Fruit fly (Drosophila melanogaster) whole organism, embryonic: ENCODE measurements around the gene CG6470.

Source experiments
- CG10274 ChIP-seq: fragments of 200-800 bp; sonication (Bioruptor generic); optimal IDR thresholded peaks from 3 replicates; lab custom pipeline; 2017; ENCODE audit warnings: missing biosample characterization, mild to moderate bottlenecking, missing genetic modification characterization
- CG12219 ChIP-seq: fragments of 200-800 bp; sonication (Bioruptor generic); optimal IDR thresholded peaks from 3 replicates; lab custom pipeline; 2018; ENCODE audit warnings: missing biosample characterization, mild to moderate bottlenecking, missing genetic modification characterization
- CG13424 ChIP-seq: fragments of 200-800 bp; sonication (Bioruptor generic); optimal IDR thresholded peaks from 2 replicates; lab custom pipeline; 2019; ENCODE audit warnings: missing biosample characterization, mild to moderate bottlenecking, missing genetic modification characterization, moderate library complexity
- CG13775 ChIP-seq: fragments of 200-800 bp; sonication (Bioruptor generic); optimal IDR thresholded peaks from 3 replicates; lab custom pipeline; 2017; ENCODE audit warnings: missing biosample characterization, mild to moderate bottlenecking, missing genetic modification characterization
- CG14860 ChIP-seq: fragments of 200-800 bp; sonication (Bioruptor generic); IDR thresholded peaks from 3 replicates; pipeline ENCODE4 v1.3.6; 2022; ENCODE audit warnings: missing biosample characterization, missing genetic modification characterization; ENCODE audit not compliant: partially characterized antibody
- CG15073 ChIP-seq: fragments of 200-800 bp; sonication (Bioruptor generic); optimal IDR thresholded peaks from 2 replicates; lab custom pipeline; 2016; ENCODE audit warnings: missing biosample characterization, missing genetic modification characterization
- CG15269 ChIP-seq: fragments of 200-800 bp; sonication (Bioruptor generic); optimal IDR thresholded peaks from 2 replicates; lab custom pipeline; 2018; ENCODE audit warnings: missing biosample characterization, mild to moderate bottlenecking, missing genetic modification characterization, moderate library complexity
- CG15514 ChIP-seq: fragments of 200-800 bp; sonication (Bioruptor generic); optimal IDR thresholded peaks from 3 replicates; lab custom pipeline; 2017; ENCODE audit warnings: missing biosample characterization, missing genetic modification characterization, mild to moderate bottlenecking, moderate library complexity, missing genetic modification reagents
- CG17359 ChIP-seq: fragments of 200-800 bp; sonication (Bioruptor generic); optimal IDR thresholded peaks from 3 replicates; lab custom pipeline; 2018; ENCODE audit warnings: missing biosample characterization, mild to moderate bottlenecking, missing genetic modification characterization, moderate library complexity
- CG18599 ChIP-seq: fragments of 200-800 bp; sonication (Bioruptor generic); optimal IDR thresholded peaks from 3 replicates; lab custom pipeline; 2017; ENCODE audit warnings: missing biosample characterization, missing genetic modification characterization, mild to moderate bottlenecking, moderate library complexity, missing genetic modification reagents
- CG2199 ChIP-seq: fragments of 200-800 bp; sonication (Bioruptor generic); IDR thresholded peaks from 3 replicates; pipeline ENCODE4 v1.3.6; 2022; ENCODE audit warnings: missing biosample characterization, missing genetic modification characterization
- CG31365 ChIP-seq: fragments of 200-800 bp; sonication (Bioruptor generic); optimal IDR thresholded peaks from 2 replicates; lab custom pipeline; 2018; ENCODE audit warnings: missing biosample characterization, mild to moderate bottlenecking, missing genetic modification characterization
- CG3726 ChIP-seq: fragments of 200-800 bp; sonication (Bioruptor generic); IDR thresholded peaks from 3 replicates; pipeline ENCODE4, ENCODE4 v1.3.6; 2022; ENCODE audit warnings: missing biosample characterization, missing genetic modification characterization
- CG4854 ChIP-seq: fragments of 200-800 bp; sonication (Bioruptor generic); optimal IDR thresholded peaks from 2 replicates; lab custom pipeline; 2016; ENCODE audit warnings: missing biosample characterization, missing genetic modification characterization, inconsistent platforms
- CG5245 ChIP-seq: fragments of 200-800 bp; sonication (Bioruptor generic); optimal IDR thresholded peaks from 3 replicates; lab custom pipeline; 2016; ENCODE audit warnings: missing biosample characterization, missing genetic modification characterization
- CG6175 ChIP-seq: fragments of 200-800 bp; sonication (Bioruptor generic); IDR thresholded peaks from 3 replicates; pipeline ENCODE4 v1.3.6; 2022; ENCODE audit warnings: missing biosample characterization, missing genetic modification characterization
- CG6683 ChIP-seq: fragments of 200-800 bp; sonication (Bioruptor generic); optimal IDR thresholded peaks from 2 replicates; lab custom pipeline; 2017; ENCODE audit warnings: missing biosample characterization, mild to moderate bottlenecking, missing genetic modification characterization, missing genetic modification reagents
- CG7839 ChIP-seq: fragments of 200-800 bp; sonication (Bioruptor generic); optimal IDR thresholded peaks from 3 replicates; lab custom pipeline; 2018; ENCODE audit warnings: missing biosample characterization, mild to moderate bottlenecking, missing genetic modification characterization, moderate library complexity
- CG8281 ChIP-seq: fragments of 200-800 bp; sonication (Bioruptor generic); optimal IDR thresholded peaks from 2 replicates; lab custom pipeline; 2018; ENCODE audit warnings: missing biosample characterization, mild to moderate bottlenecking, missing genetic modification characterization, moderate library complexity
- CG9876 ChIP-seq: fragments of 200-800 bp; sonication (Bioruptor generic); optimal IDR thresholded peaks from 2 replicates; lab custom pipeline; 2016; ENCODE audit warnings: missing biosample characterization, missing genetic modification characterization
- CrebB ChIP-seq: fragments of 200-800 bp; sonication (Bioruptor generic); optimal IDR thresholded peaks from 3 replicates; lab custom pipeline; 2018; ENCODE audit warnings: missing biosample characterization, mild to moderate bottlenecking, missing genetic modification characterization
- D19B ChIP-seq: fragments of 200-800 bp; sonication (Bioruptor generic); optimal IDR thresholded peaks from 2 replicates; lab custom pipeline; 2017; ENCODE audit warnings: missing biosample characterization, mild to moderate bottlenecking, missing genetic modification characterization
- Dek ChIP-seq: fragments of 200-800 bp; sonication (Bioruptor generic); optimal IDR thresholded peaks from 3 replicates; lab custom pipeline; 2019; ENCODE audit warnings: missing biosample characterization, mild to moderate bottlenecking, missing genetic modification characterization, moderate library complexity
- Dip2 ChIP-seq: fragments of 200-800 bp; sonication (Bioruptor generic); IDR thresholded peaks from 2 replicates; pipeline ENCODE4 v1.3.6; 2022; ENCODE audit warnings: missing biosample characterization, missing genetic modification characterization
- Dip3 ChIP-seq: fragments of 200-800 bp; sonication (Bioruptor generic); optimal IDR thresholded peaks from 3 replicates; lab custom pipeline; 2016; ENCODE audit warnings: missing biosample characterization, missing genetic modification characterization
- Doc2 ChIP-seq: fragments of 200-800 bp; sonication (Bioruptor generic); IDR thresholded peaks from 2 replicates; pipeline ENCODE4 v1.3.6; 2022; ENCODE audit warnings: missing biosample characterization, missing genetic modification characterization
- Dp ChIP-seq: fragments of 200-800 bp; sonication (Bioruptor generic); optimal IDR thresholded peaks from 2 replicates; lab custom pipeline; 2018; ENCODE audit warnings: missing biosample characterization, mild to moderate bottlenecking, missing genetic modification characterization, moderate library complexity
- Dref ChIP-seq: fragments of 200-800 bp; sonication (Bioruptor generic); IDR thresholded peaks from 2 replicates; pipeline ENCODE4 v1.3.6; 2022; ENCODE audit warnings: missing biosample characterization, missing genetic modification characterization
- Eip74EF ChIP-seq, 2 experiments: fragments of 200-800 bp in 1 of 2; fragments of >200 bp in 1 of 2; sonication (Bioruptor generic) in 1 of 2; optimal IDR thresholded peaks; 2 replicates each; lab custom pipeline; 2017 to 2019; ENCODE audit warnings: missing biosample characterization in 2 of 2, missing genetic modification characterization in 2 of 2, mild to moderate bottlenecking in 1 of 2, moderate library complexity in 1 of 2
- Fer2 ChIP-seq: fragments of 200-800 bp; sonication (Bioruptor generic); optimal IDR thresholded peaks from 2 replicates; lab custom pipeline; 2018; ENCODE audit warnings: missing biosample characterization, mild to moderate bottlenecking, missing genetic modification characterization, moderate library complexity
- Lpt ChIP-seq: fragments of >200 bp; optimal IDR thresholded peaks from 2 replicates; lab custom pipeline; 2018; ENCODE audit warnings: missing biosample characterization, missing genetic modification characterization
- Oli ChIP-seq: fragments of 200-800 bp; sonication (Bioruptor generic); optimal IDR thresholded peaks from 2 replicates; lab custom pipeline; 2018; ENCODE audit warnings: missing biosample characterization, mild to moderate bottlenecking, missing genetic modification characterization, moderate library complexity
- Opbp ChIP-seq: fragments of 200-800 bp; sonication (Bioruptor generic); IDR thresholded peaks from 3 replicates; pipeline ENCODE4 v1.3.6; 2022; ENCODE audit warnings: missing biosample characterization, missing genetic modification characterization; ENCODE audit not compliant: partially characterized antibody
- PHDP ChIP-seq: fragments of 200-800 bp; sonication (Bioruptor generic); optimal IDR thresholded peaks from 3 replicates; lab custom pipeline; 2018; ENCODE audit warnings: missing biosample characterization, mild to moderate bottlenecking, missing genetic modification characterization, moderate library complexity
- Scr ChIP-seq: fragments of 200-800 bp; sonication (Bioruptor generic); IDR thresholded peaks from 2 replicates; pipeline ENCODE4 v1.3.6; 2022; ENCODE audit warnings: missing biosample characterization, missing genetic modification characterization; ENCODE audit not compliant: partially characterized antibody
- Vsx1 ChIP-seq: fragments of 200-800 bp; sonication (Bioruptor generic); optimal IDR thresholded peaks from 2 replicates; lab custom pipeline; 2017; ENCODE audit warnings: missing biosample characterization, mild to moderate bottlenecking, missing genetic modification characterization, missing genetic modification reagents
- bowl ChIP-seq: fragments of 200-800 bp; sonication (Bioruptor generic); IDR thresholded peaks from 2 replicates; pipeline ENCODE4 v1.3.6; 2022; ENCODE audit warnings: missing biosample characterization, missing genetic modification characterization
- caup ChIP-seq: fragments of 200-800 bp; sonication (Bioruptor generic); optimal IDR thresholded peaks from 3 replicates; lab custom pipeline; 2017; ENCODE audit warnings: missing biosample characterization, mild to moderate bottlenecking, missing genetic modification characterization, moderate library complexity; ENCODE audit not compliant: severe bottlenecking
- chinmo ChIP-seq: fragments of 200-800 bp; sonication (Bioruptor generic); IDR thresholded peaks from 4 replicates; pipeline ENCODE4 v1.3.6; 2022; ENCODE audit warnings: missing biosample characterization, missing genetic modification characterization; ENCODE audit not compliant: partially characterized antibody
- dati ChIP-seq: fragments of 200-800 bp; sonication (Bioruptor generic); IDR thresholded peaks from 2 replicates; pipeline ENCODE4 v1.3.6; 2022; ENCODE audit warnings: missing biosample characterization, missing genetic modification characterization
- lmd ChIP-seq: fragments of 200-800 bp; sonication (Bioruptor generic); IDR thresholded peaks from 2 replicates; pipeline ENCODE4 v1.3.6; 2022; ENCODE audit warnings: missing biosample characterization, missing genetic modification characterization
- nmo ChIP-seq: fragments of 200-800 bp; sonication (Bioruptor generic); optimal IDR thresholded peaks from 2 replicates; lab custom pipeline; 2018; ENCODE audit warnings: missing biosample characterization, mild to moderate bottlenecking, missing genetic modification characterization, moderate library complexity
- otp ChIP-seq: fragments of 200-800 bp; sonication (Bioruptor generic); IDR thresholded peaks from 3 replicates; pipeline ENCODE4, ENCODE4 v1.3.6; 2022; ENCODE audit warnings: missing biosample characterization, missing genetic modification characterization
- p53 ChIP-seq: fragments of 200-800 bp; sonication (Bioruptor generic); optimal IDR thresholded peaks from 2 replicates; lab custom pipeline; 2016; ENCODE audit warnings: missing biosample characterization, missing genetic modification characterization
- pan ChIP-seq, 4 experiments: fragments of >200 bp in 3 of 4; fragments of 200-800 bp in 1 of 4; sonication (Bioruptor generic) in 1 of 4; optimal IDR thresholded peaks in 3 of 4; IDR thresholded peaks in 1 of 4; 2 replicates each; pipeline versions ENCODE4 v1.3.6 to Lab custom; 2017 to 2022; ENCODE audit warnings: missing biosample characterization in 2 of 4, missing genetic modification characterization in 2 of 4, mixed read lengths in 1 of 4
- ranshi ChIP-seq: fragments of 200-800 bp; sonication (Bioruptor generic); IDR thresholded peaks from 2 replicates; pipeline ENCODE4 v1.3.6; 2022; ENCODE audit warnings: missing biosample characterization, missing genetic modification characterization
- run ChIP-seq: fragments of 200-800 bp; sonication (Bioruptor generic); optimal IDR thresholded peaks from 3 replicates; lab custom pipeline; 2018; ENCODE audit warnings: missing biosample characterization, mild to moderate bottlenecking, missing genetic modification characterization
- salm ChIP-seq: fragments of 200-800 bp; sonication (Bioruptor generic); optimal IDR thresholded peaks from 2 replicates; lab custom pipeline; 2018; ENCODE audit warnings: missing biosample characterization, mild to moderate bottlenecking, missing genetic modification characterization
- seq ChIP-seq: fragments of 200-800 bp; sonication (Bioruptor generic); IDR thresholded peaks from 2 replicates; pipeline ENCODE4 v1.3.6; 2022; ENCODE audit warnings: missing biosample characterization, missing genetic modification characterization
- yki ChIP-seq: fragments of >200 bp; optimal IDR thresholded peaks from 3 replicates; lab custom pipeline; 2018

Gene CG6470

dm6 chrX:18541915-18542314 is 27.2 kb upstream of the CG6470 start (continued):
- no peak for TF ChIP-seq Vsx1 (GFP tag; lab: Kevin White, UChicago)
- TF ChIP-seq D19B (GFP tag; lab: Kevin White, UChicago): no peak
- peak; percentile 24 for TF ChIP-seq Oli (tag; lab: Kevin White, UChicago)
- TF ChIP-seq Lpt (GFP tag; lab: Kevin White, UChicago): no peak
- no peak for TF ChIP-seq CG15514 (GFP tag; lab: Kevin White, UChicago)
- no peak for TF ChIP-seq caup (GFP tag; lab: Kevin White, UChicago)
- TF ChIP-seq CG3726: no peak
- no peak for TF ChIP-seq CG14860 (GFP tag; lab: Robert Waterston, UW)
- TF ChIP-seq chinmo (GFP tag; lab: Robert Waterston, UW): no peak
- TF ChIP-seq CG5245 (GFP tag; lab: Kevin White, UChicago): no peak
- no peak for TF ChIP-seq CG31365 (tag; lab: Kevin White, UChicago)
- no peak for TF ChIP-seq Dp (GFP tag; lab: Kevin White, UChicago)
- peak; percentile 28 for TF ChIP-seq CG7839
- TF ChIP-seq salm: no peak
- no peak for TF ChIP-seq Dip2 (GFP tag; lab: Robert Waterston, UW)
- no peak for TF ChIP-seq CG18599 (GFP tag; lab: Kevin White, UChicago)
- TF ChIP-seq CG10274 (GFP tag; lab: Kevin White, UChicago): no peak
- TF ChIP-seq otp: no peak
- TF ChIP-seq PHDP: peak; percentile 19
- TF ChIP-seq run: no peak
- TF ChIP-seq CG13775 (GFP tag; lab: Kevin White, UChicago): no peak
- TF ChIP-seq Opbp (GFP tag; lab: Robert Waterston, UW): no peak
- no peak for TF ChIP-seq CG15269 (tag; lab: Kevin White, UChicago)
- TF ChIP-seq bowl: no peak
- TF ChIP-seq CG17359 (tag; lab: Kevin White, UChicago): peak; percentile 8
- TF ChIP-seq Fer2 (tag; lab: Kevin White, UChicago): no peak
- TF ChIP-seq CG4854 (GFP tag; lab: Kevin White, UChicago): no peak
- TF ChIP-seq lmd (GFP tag; lab: Robert Waterston, UW): peak; percentile 36
- no peak for TF ChIP-seq CG13424
- no peak for TF ChIP-seq Doc2 (GFP tag; lab: Robert Waterston, UW)
- no peak for TF ChIP-seq ranshi (GFP tag; lab: Robert Waterston, UW)
- TF ChIP-seq Dref (GFP tag; lab: Robert Waterston, UW): no peak
- no peak for TF ChIP-seq CG6175 (GFP tag; lab: Robert Waterston, UW)
- no peak for TF ChIP-seq p53 (GFP tag; lab: Kevin White, UChicago)
- TF ChIP-seq yki (lab: Kevin White, UChicago): no peak
- TF ChIP-seq seq: no peak
- TF ChIP-seq dati (GFP tag; lab: Robert Waterston, UW): no peak
- no peak for TF ChIP-seq CG2199 (GFP tag; lab: Robert Waterston, UW)
- TF ChIP-seq Eip74EF (GFP tag; optimal IDR thresholded peaks at IDR 0.05; lab: Kevin White, UChicago): no peak
- no peak for TF ChIP-seq CG15073 (GFP tag; lab: Kevin White, UChicago)
- no peak for TF ChIP-seq CG8281 (tag; lab: Kevin White, UChicago)
- TF ChIP-seq CG6683 (GFP tag; lab: Kevin White, UChicago): no peak
- no peak for TF ChIP-seq CG12219 (GFP tag; lab: Kevin White, UChicago)
- TF ChIP-seq Scr: no peak
- no peak for TF ChIP-seq CrebB (tag; lab: Kevin White, UChicago)
- TF ChIP-seq Dip3 (GFP tag; lab: Kevin White, UChicago): no peak
- peak; percentile 26 for TF ChIP-seq nmo (GFP tag; lab: Kevin White, UChicago)
- TF ChIP-seq CG9876 (GFP tag; lab: Kevin White, UChicago): no peak
- no peak for TF ChIP-seq pan (optimal IDR thresholded peaks at IDR 0.05; lab: Kevin White, UChicago)
- TF ChIP-seq pan (GFP tag; optimal IDR thresholded peaks at IDR 0.05 in 1 of 2, IDR thresholded peaks at IDR 0.05 in 1 of 2): peak in 1 of 2 experiments; percentile 36
- no peak for TF ChIP-seq Dek
